Fruit fly (Drosophila melanogaster): Measurements from ENCODE around the gene mxt.

DNA sequence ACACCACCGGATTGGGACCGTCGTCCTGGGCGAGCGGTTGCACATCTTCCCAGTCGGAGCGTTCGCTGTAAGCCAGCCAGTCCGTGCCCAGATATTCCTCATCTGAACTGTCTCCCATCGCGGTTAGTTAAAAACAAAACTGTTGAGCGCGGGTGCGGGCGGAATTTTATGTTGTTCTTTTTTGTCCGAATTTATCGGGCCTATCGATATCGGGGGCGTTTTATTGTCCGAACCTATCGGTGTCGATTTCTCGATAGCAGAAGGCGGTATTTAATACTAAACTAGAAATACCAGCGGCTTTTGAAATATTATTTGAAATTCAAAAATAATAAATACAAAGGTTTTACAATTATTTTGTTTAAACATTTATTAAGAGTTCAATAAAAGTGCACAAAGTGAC is 16.6 kb downstream of the mxt start, which contains the start of gene Fnta:
- no peak for TF ChIP-seq Myc (optimal IDR thresholded peaks at IDR 0.05)
- TF ChIP-seq psq (optimal IDR thresholded peaks at IDR 0.05) = no peak
- TF ChIP-seq h (optimal IDR thresholded peaks at IDR 0.05) = no peak
- TF ChIP-seq insv (optimal IDR thresholded peaks at IDR 0.05) = no peak

All from Kc167 (cell line).